Fruit fly (Drosophila melanogaster) whole organism, embryonic: ENCODE measurements around the gene CG3544.

Experiments
- ATbp ChIP-seq: fragments of 200-800 bp; sonication (Bioruptor generic); optimal IDR thresholded peaks from 2 replicates; lab custom pipeline; 2017; ENCODE audit warnings: missing biosample characterization, mild to moderate bottlenecking, missing genetic modification characterization, missing genetic modification reagents
- Atf-2 ChIP-seq: fragments of 200-800 bp; sonication (Bioruptor generic); optimal IDR thresholded peaks from 2 replicates; lab custom pipeline; 2016; ENCODE audit warnings: missing biosample characterization, missing genetic modification characterization
- B-H1 ChIP-seq: fragments of 200-800 bp; sonication (Bioruptor generic); IDR thresholded peaks from 3 replicates; pipeline ENCODE4 v1.3.6; 2022; ENCODE audit warnings: missing biosample characterization, missing genetic modification characterization
- CG10209 ChIP-seq: fragments of 200-800 bp; sonication (Bioruptor generic); optimal IDR thresholded peaks from 3 replicates; lab custom pipeline; 2017; ENCODE audit warnings: missing biosample characterization, mild to moderate bottlenecking, missing genetic modification characterization, missing genetic modification reagents
- CG10274 ChIP-seq: fragments of 200-800 bp; sonication (Bioruptor generic); optimal IDR thresholded peaks from 3 replicates; lab custom pipeline; 2017; ENCODE audit warnings: missing biosample characterization, mild to moderate bottlenecking, missing genetic modification characterization
- CG11247 ChIP-seq: fragments of 200-800 bp; sonication (Bioruptor generic); IDR thresholded peaks from 2 replicates; pipeline ENCODE4 v1.3.6; 2022; ENCODE audit warnings: missing biosample characterization, missing genetic modification characterization
- CG12769 ChIP-seq: fragments of 200-800 bp; sonication (Bioruptor generic); optimal IDR thresholded peaks from 2 replicates; lab custom pipeline; 2019; ENCODE audit warnings: missing biosample characterization, mild to moderate bottlenecking, missing genetic modification characterization, moderate library complexity
- CG13424 ChIP-seq: fragments of 200-800 bp; sonication (Bioruptor generic); optimal IDR thresholded peaks from 2 replicates; lab custom pipeline; 2019; ENCODE audit warnings: missing biosample characterization, mild to moderate bottlenecking, missing genetic modification characterization, moderate library complexity
- CG14965 ChIP-seq: fragments of 200-800 bp; sonication (Bioruptor generic); optimal IDR thresholded peaks from 2 replicates; lab custom pipeline; 2016; ENCODE audit warnings: missing biosample characterization, missing genetic modification characterization, borderline replicate concordance
- CG15011 ChIP-seq: fragments of 200-800 bp; sonication (Bioruptor generic); optimal IDR thresholded peaks from 3 replicates; lab custom pipeline; 2018; ENCODE audit warnings: missing biosample characterization, mild to moderate bottlenecking, missing genetic modification characterization
- CG15073 ChIP-seq: fragments of 200-800 bp; sonication (Bioruptor generic); optimal IDR thresholded peaks from 2 replicates; lab custom pipeline; 2016; ENCODE audit warnings: missing biosample characterization, missing genetic modification characterization
- CG2120 ChIP-seq: fragments of 200-800 bp; sonication (Bioruptor generic); optimal IDR thresholded peaks from 3 replicates; lab custom pipeline; 2016; ENCODE audit warnings: missing biosample characterization, missing genetic modification characterization
- CG2678 ChIP-seq: fragments of 200-800 bp; sonication (Bioruptor generic); optimal IDR thresholded peaks from 3 replicates; lab custom pipeline; 2019; ENCODE audit warnings: missing biosample characterization, mild to moderate bottlenecking, missing genetic modification characterization, moderate library complexity
- CG4328 ChIP-seq: fragments of 200-800 bp; sonication (Bioruptor generic); optimal IDR thresholded peaks from 3 replicates; lab custom pipeline; 2017; ENCODE audit warnings: missing biosample characterization, missing genetic modification reagents, missing genetic modification characterization
- CG4424 ChIP-seq: fragments of 200-800 bp; sonication (Bioruptor generic); optimal IDR thresholded peaks from 3 replicates; lab custom pipeline; 2016; ENCODE audit warnings: missing biosample characterization, missing genetic modification characterization
- CG6765 ChIP-seq: fragments of 200-800 bp; sonication (Bioruptor generic); optimal IDR thresholded peaks from 3 replicates; lab custom pipeline; 2017; ENCODE audit warnings: missing biosample characterization, mild to moderate bottlenecking, missing genetic modification characterization
- CG9215 ChIP-seq: fragments of 200-800 bp; sonication (Bioruptor generic); IDR thresholded peaks from 2 replicates; pipeline ENCODE4 v1.3.6; 2022; ENCODE audit warnings: missing biosample characterization, missing genetic modification characterization
- CrebB ChIP-seq: fragments of 200-800 bp; sonication (Bioruptor generic); optimal IDR thresholded peaks from 3 replicates; lab custom pipeline; 2018; ENCODE audit warnings: missing biosample characterization, mild to moderate bottlenecking, missing genetic modification characterization
- Dp ChIP-seq: fragments of 200-800 bp; sonication (Bioruptor generic); optimal IDR thresholded peaks from 2 replicates; lab custom pipeline; 2018; ENCODE audit warnings: missing biosample characterization, mild to moderate bottlenecking, missing genetic modification characterization, moderate library complexity
- Elba2 ChIP-seq: fragments of 200-800 bp; sonication (Bioruptor generic); optimal IDR thresholded peaks from 3 replicates; lab custom pipeline; 2016; ENCODE audit warnings: missing biosample characterization, missing genetic modification characterization
- Ets97D ChIP-seq: fragments of 200-800 bp; sonication (Bioruptor generic); optimal IDR thresholded peaks from 3 replicates; lab custom pipeline; 2016; ENCODE audit warnings: missing biosample characterization, missing genetic modification characterization
- GATAe ChIP-seq: fragments of 200-800 bp; sonication (Bioruptor generic); conservative IDR thresholded peaks from 2 replicates; pipeline ENCODE4 v1.3.6; 2022; ENCODE audit warnings: missing biosample characterization, missing genetic modification characterization
- HHEX ChIP-seq: fragments of 200-800 bp; sonication (Bioruptor generic); optimal IDR thresholded peaks from 3 replicates; lab custom pipeline; 2017; ENCODE audit warnings: missing biosample characterization, mild to moderate bottlenecking, missing genetic modification characterization, missing genetic modification reagents
- Hey ChIP-seq: fragments of 200-800 bp; sonication (Bioruptor generic); optimal IDR thresholded peaks from 3 replicates; lab custom pipeline; 2018; ENCODE audit warnings: missing biosample characterization, mild to moderate bottlenecking, missing genetic modification characterization
- Hr3 ChIP-seq: fragments of 200-800 bp; sonication (Bioruptor generic); optimal IDR thresholded peaks from 3 replicates; lab custom pipeline; 2016; ENCODE audit warnings: missing biosample characterization, missing genetic modification characterization
- Hr78 ChIP-seq, 2 experiments: fragments of 200-800 bp in 1 of 2; fragments of >200 bp in 1 of 2; sonication (Bioruptor generic) in 1 of 2; optimal IDR thresholded peaks; 2 replicates each; lab custom pipeline; 2017 to 2019; ENCODE audit warnings: missing biosample characterization in 2 of 2, missing genetic modification characterization in 2 of 2, mild to moderate bottlenecking in 1 of 2, moderate library complexity in 1 of 2
- Kr ChIP-seq: fragments of 200-800 bp; sonication (Bioruptor generic); optimal IDR thresholded peaks from 2 replicates; lab custom pipeline; 2017; ENCODE audit warnings: missing biosample characterization, mild to moderate bottlenecking, missing genetic modification characterization
- MBD-R2 ChIP-seq: fragments of 200-800 bp; sonication (Bioruptor generic); IDR thresholded peaks from 2 replicates; pipeline ENCODE4 v1.3.6; 2022; ENCODE audit warnings: missing biosample characterization, missing genetic modification characterization
- Nf-YB ChIP-seq: fragments of 200-800 bp; sonication (Bioruptor generic); optimal IDR thresholded peaks from 3 replicates; lab custom pipeline; 2019; ENCODE audit warnings: missing biosample characterization, mild to moderate bottlenecking, missing genetic modification characterization, moderate library complexity
- Nf-YC ChIP-seq: fragments of 200-800 bp; optimal IDR thresholded peaks from 3 replicates; lab custom pipeline; 2019; ENCODE audit warnings: missing biosample characterization, mild to moderate bottlenecking, missing genetic modification characterization, moderate library complexity
- Ptx1 ChIP-seq: fragments of 200-800 bp; sonication (Bioruptor generic); IDR thresholded peaks from 2 replicates; pipeline ENCODE4 v1.3.6; 2022; ENCODE audit warnings: missing biosample characterization, missing genetic modification characterization
- TFAM ChIP-seq: fragments of 200-800 bp; sonication (Bioruptor generic); optimal IDR thresholded peaks from 2 replicates; lab custom pipeline; 2017; ENCODE audit warnings: missing biosample characterization, missing genetic modification characterization, inconsistent platforms
- Usf ChIP-seq: fragments of 200-800 bp; sonication (Bioruptor generic); optimal IDR thresholded peaks from 2 replicates; lab custom pipeline; 2017; ENCODE audit warnings: missing genotype, missing biosample characterization, missing genetic modification characterization
- Xbp1 ChIP-seq: fragments of 200-800 bp; sonication (Bioruptor generic); optimal IDR thresholded peaks from 3 replicates; lab custom pipeline; 2016; ENCODE audit warnings: missing biosample characterization, mild to moderate bottlenecking, missing genetic modification characterization
- abd-A ChIP-seq: fragments of 200-800 bp; sonication (Bioruptor generic); optimal IDR thresholded peaks from 3 replicates; lab custom pipeline; 2019; ENCODE audit warnings: missing biosample characterization, mild to moderate bottlenecking, missing genetic modification characterization, moderate library complexity
- cad ChIP-seq: fragments of >200 bp; optimal IDR thresholded peaks from 2 replicates; lab custom pipeline; 2017; ENCODE audit warnings: missing biosample characterization, missing genetic modification characterization
- danr ChIP-seq: fragments of 200-800 bp; sonication (Bioruptor generic); IDR thresholded peaks from 2 replicates; pipeline ENCODE4 v1.3.6; 2022; ENCODE audit warnings: missing biosample characterization, missing genetic modification characterization
- dmrt11E ChIP-seq: fragments of 200-800 bp; sonication (Bioruptor generic); optimal IDR thresholded peaks from 3 replicates; lab custom pipeline; 2018; ENCODE audit warnings: missing biosample characterization, mild to moderate bottlenecking, missing genetic modification characterization, moderate library complexity
- dpn ChIP-seq, 2 experiments: fragments of 200-800 bp; sonication (Bioruptor generic); optimal IDR thresholded peaks; 3 replicates each; lab custom pipeline; 2016; ENCODE audit warnings: missing biosample characterization in 2 of 2, missing genetic modification characterization in 2 of 2
- en ChIP-seq: fragments of 200-800 bp; sonication (Bioruptor generic); optimal IDR thresholded peaks from 2 replicates; lab custom pipeline; 2016; ENCODE audit warnings: missing biosample characterization, missing genetic modification characterization
- fd96Cb ChIP-seq: fragments of 200-800 bp; sonication (Bioruptor generic); optimal IDR thresholded peaks from 2 replicates; lab custom pipeline; 2018; ENCODE audit warnings: missing biosample characterization, mild to moderate bottlenecking, missing genetic modification characterization, moderate library complexity
- fru ChIP-seq: fragments of >200 bp; optimal IDR thresholded peaks from 2 replicates; lab custom pipeline; 2017
- ham ChIP-seq: fragments of 200-800 bp; sonication (Bioruptor generic); IDR thresholded peaks from 2 replicates; pipeline ENCODE4 v1.3.6; 2022; ENCODE audit warnings: missing biosample characterization, missing genetic modification characterization
- lbe ChIP-seq: fragments of 200-800 bp; sonication (Bioruptor generic); optimal IDR thresholded peaks from 2 replicates; lab custom pipeline; 2016; ENCODE audit warnings: missing biosample characterization, mild to moderate bottlenecking, missing genetic modification characterization
- lov ChIP-seq, 2 experiments: fragments of 200-800 bp in 1 of 2; fragments of >200 bp in 1 of 2; sonication (Bioruptor generic) in 1 of 2; IDR thresholded peaks in 1 of 2; optimal IDR thresholded peaks in 1 of 2; 2 replicates in 1 of 2; 3 replicates in 1 of 2; pipeline versions ENCODE4 v1.3.6 to Lab custom; 2017 to 2022; ENCODE audit warnings: missing biosample characterization in 1 of 2, missing genetic modification characterization in 1 of 2
- nerfin-2 ChIP-seq: fragments of 200-800 bp; sonication (Bioruptor generic); IDR thresholded peaks from 2 replicates; pipeline ENCODE4 v1.3.6; 2022; ENCODE audit warnings: missing biosample characterization, missing genetic modification characterization; ENCODE audit not compliant: partially characterized antibody
- pb ChIP-seq: fragments of 200-800 bp; sonication (Bioruptor generic); optimal IDR thresholded peaks from 3 replicates; lab custom pipeline; 2016; ENCODE audit warnings: missing biosample characterization, missing genetic modification characterization
- seq ChIP-seq: fragments of 200-800 bp; sonication (Bioruptor generic); IDR thresholded peaks from 2 replicates; pipeline ENCODE4 v1.3.6; 2022; ENCODE audit warnings: missing biosample characterization, missing genetic modification characterization
- slbo ChIP-seq: fragments of 200-800 bp; sonication (Bioruptor generic); IDR thresholded peaks from 2 replicates; pipeline ENCODE4 v1.3.6; 2022; ENCODE audit warnings: missing biosample characterization, missing genetic modification characterization
- unpg ChIP-seq: fragments of 200-800 bp; sonication (Bioruptor generic); optimal IDR thresholded peaks from 3 replicates; lab custom pipeline; 2018; ENCODE audit warnings: missing biosample characterization, mild to moderate bottlenecking, missing genetic modification characterization, moderate library complexity

CG3544 gene

DNA sequence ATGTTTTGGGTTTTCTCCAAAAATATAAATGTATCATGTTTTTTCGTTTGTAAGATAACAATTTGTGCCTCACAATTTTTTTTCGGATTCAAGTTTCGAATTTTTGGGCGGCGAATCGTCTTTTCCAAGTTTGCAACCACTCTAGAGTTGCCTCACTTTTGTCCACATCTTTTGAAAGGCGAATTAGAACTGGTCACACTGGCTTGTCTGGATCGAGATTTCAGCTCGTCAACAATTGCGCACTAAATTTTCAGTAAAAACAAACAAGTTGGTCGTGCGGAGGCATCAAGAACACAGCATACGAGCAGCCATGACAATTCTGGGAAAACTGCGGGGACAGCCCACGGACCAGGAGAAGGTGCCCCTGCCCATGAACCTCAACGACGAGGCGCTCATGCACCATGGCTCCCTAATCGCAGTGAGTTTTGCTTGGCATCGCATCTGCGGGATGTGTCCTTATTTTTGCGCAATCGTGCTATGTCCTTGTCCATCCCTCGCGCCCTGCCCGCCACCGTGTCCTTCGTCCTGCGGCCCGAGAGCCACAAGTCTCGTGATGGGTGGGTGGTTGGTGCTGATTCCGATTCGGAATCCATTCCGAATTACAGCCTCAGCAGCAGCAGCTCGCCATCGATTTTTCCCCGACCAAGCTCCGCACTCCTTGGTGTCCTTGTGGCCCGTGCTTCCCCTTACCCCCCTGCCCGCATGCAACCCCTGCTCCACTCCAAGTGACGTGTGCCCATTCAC lies 37.3 kb downstream of the CG3544 start, which contains the start of gene CG3662 (continued):
- TF ChIP-seq cad (GFP tag; lab: Kevin White, UChicago) (no peak), CG14965 (GFP tag; lab: Kevin White, UChicago) (no peak), Xbp1 (GFP tag; lab: Kevin White, UChicago) (no peak), Elba2 (no peak), CG10274 (GFP tag; lab: Kevin White, UChicago) (no peak), CG11247 (GFP tag; lab: Robert Waterston, UW) (no peak), dpn (GFP tag; optimal IDR thresholded peaks at IDR 0.05; lab: Kevin White, UChicago) (peak in 1 of 2 experiments; percentile 6), CG13424 (tag; lab: Kevin White, UChicago) (no peak), CG15073 (GFP tag; lab: Kevin White, UChicago) (no peak), Hr78 (GFP tag; optimal IDR thresholded peaks at IDR 0.05; lab: Kevin White, UChicago) (no peak), Hr3 (no peak), CG6765 (GFP tag; lab: Kevin White, UChicago) (no peak), nerfin-2 (GFP tag; lab: Robert Waterston, UW) (no peak), ham (GFP tag; lab: Robert Waterston, UW) (no peak), unpg (GFP tag; lab: Kevin White, UChicago) (no peak), Nf-YB (GFP tag; lab: Kevin White, UChicago) (no peak), Ets97D (GFP tag; lab: Kevin White, UChicago) (peak; percentile 71), Hey (tag; lab: Kevin White, UChicago) (no peak), B-H1 (GFP tag; lab: Robert Waterston, UW) (no peak), MBD-R2 (GFP tag; lab: Robert Waterston, UW) (peak; percentile 69), lov (optimal IDR thresholded peaks at IDR 0.05; lab: Kevin White, UChicago) (no peak), lov (GFP tag; IDR thresholded peaks at IDR 0.05; lab: Robert Waterston, UW) (no peak), slbo (GFP tag; lab: Robert Waterston, UW) (no peak), GATAe (GFP tag; lab: Robert Waterston, UW) (no peak), Ptx1 (GFP tag; lab: Robert Waterston, UW) (no peak), CG2678 (tag; lab: Kevin White, UChicago) (no peak), fru (lab: Kevin White, UChicago) (no peak), CG10209 (no peak), CG9215 (GFP tag; lab: Robert Waterston, UW) (no peak), seq (no peak), dmrt11E (no peak), HHEX (no peak), lbe (GFP tag; lab: Kevin White, UChicago) (no peak), fd96Cb (no peak), CrebB (tag; lab: Kevin White, UChicago) (no peak), CG4424 (GFP tag; lab: Kevin White, UChicago) (no peak), ATbp (GFP tag; lab: Kevin White, UChicago) (no peak), CG2120 (GFP tag; lab: Kevin White, UChicago) (peak; percentile 31), CG12769 (tag; lab: Kevin White, UChicago) (no peak), pb (GFP tag; lab: Kevin White, UChicago) (no peak), Kr (GFP tag; lab: Kevin White, UChicago) (no peak), CG15011 (GFP tag; lab: Kevin White, UChicago) (no peak), en (GFP tag; lab: Kevin White, UChicago) (no peak), Nf-YC (tag; lab: Kevin White, UChicago) (peak; percentile 20), danr (GFP tag; lab: Robert Waterston, UW) (no peak), TFAM (no peak), CG4328 (no peak), Atf-2 (no peak), abd-A (tag; lab: Kevin White, UChicago) (no peak), Dp (peak; percentile 98), Usf (no peak)
